Worm (Caenorhabditis elegans) whole organism, late embryonic: Measurements from ENCODE around the gene B0432.9.
A peak's percentile ranks its signal among the peaks of the same experiment; 100 is the strongest.

Source experiments
- T23F11.4 ChIP-seq: fragments of 200-800 bp; sonication (Bioruptor generic); optimal IDR thresholded peaks from 2 replicates; lab custom pipeline; 2018; ENCODE audit warnings: mild to moderate bottlenecking, missing genetic modification characterization, missing compliant biosample characterization
- ahr-1 ChIP-seq: sonication (generic microtip); optimal IDR thresholded peaks from 2 replicates; lab custom pipeline; 2016; ENCODE audit warnings: missing genetic modification characterization, missing compliant biosample characterization
- ceh-18 ChIP-seq: sonication (generic microtip); optimal IDR thresholded peaks from 2 replicates; lab custom pipeline; 2016; ENCODE audit warnings: missing genetic modification characterization, missing compliant biosample characterization
- ceh-22 ChIP-seq: sonication (generic microtip); optimal IDR thresholded peaks from 2 replicates; lab custom pipeline; 2017; ENCODE audit warnings: missing biosample characterization, missing genetic modification characterization
- ceh-24 ChIP-seq: sonication (generic microtip); optimal IDR thresholded peaks from 2 replicates; lab custom pipeline; 2016; ENCODE audit warnings: mild to moderate bottlenecking, missing genetic modification characterization, missing compliant biosample characterization
- ceh-34 ChIP-seq: sonication (generic microtip); optimal IDR thresholded peaks from 2 replicates; lab custom pipeline; 2016; ENCODE audit warnings: mild to moderate bottlenecking, missing genetic modification characterization, missing compliant biosample characterization
- ceh-45 ChIP-seq: fragments of 200-800 bp; sonication (Bioruptor generic); IDR thresholded peaks from 2 replicates; pipeline ENCODE4 v1.3.6; 2022; ENCODE audit warnings: missing genetic modification reagents, missing genetic modification characterization, missing compliant biosample characterization
- ceh-6 ChIP-seq: fragments of 200-800 bp; sonication (Bioruptor generic); optimal IDR thresholded peaks from 2 replicates; lab custom pipeline; 2018; ENCODE audit warnings: mild to moderate bottlenecking, missing genetic modification characterization, missing compliant biosample characterization
- ceh-9 ChIP-seq: sonication (generic microtip); optimal IDR thresholded peaks from 2 replicates; lab custom pipeline; 2016; ENCODE audit warnings: mild to moderate bottlenecking, missing genetic modification characterization, inconsistent platforms, missing compliant biosample characterization
- che-1 ChIP-seq: sonication (generic microtip); optimal IDR thresholded peaks from 2 replicates; lab custom pipeline; 2016; ENCODE audit warnings: mild to moderate bottlenecking, missing genetic modification characterization, missing compliant biosample characterization
- dve-1 ChIP-seq: sonication (generic microtip); optimal IDR thresholded peaks from 2 replicates; lab custom pipeline; 2017; ENCODE audit warnings: antibody characterized with exemption, mild to moderate bottlenecking, missing genetic modification characterization, missing compliant biosample characterization
- elt-2 ChIP-seq: sonication (generic microtip); optimal IDR thresholded peaks from 2 replicates; lab custom pipeline; 2016; ENCODE audit warnings: missing genetic modification reagents, missing genetic modification characterization, missing compliant biosample characterization
- ets-4 ChIP-seq: sonication (generic microtip); optimal IDR thresholded peaks from 2 replicates; lab custom pipeline; 2016; ENCODE audit warnings: missing genetic modification characterization, missing compliant biosample characterization
- eyg-1 ChIP-seq: sonication (generic microtip); optimal IDR thresholded peaks from 2 replicates; lab custom pipeline; 2016; ENCODE audit warnings: missing genotype, missing genetic modification characterization, missing compliant biosample characterization
- fax-1 ChIP-seq: sonication (generic microtip); optimal IDR thresholded peaks from 2 replicates; lab custom pipeline; 2016; ENCODE audit warnings: missing genotype, missing genetic modification characterization, missing compliant biosample characterization
- gmeb-2 ChIP-seq: sonication (generic microtip); optimal IDR thresholded peaks from 2 replicates; lab custom pipeline; 2016; ENCODE audit warnings: missing genetic modification characterization, inconsistent platforms, missing compliant biosample characterization
- hlh-30 ChIP-seq: sonication (generic microtip); optimal IDR thresholded peaks from 2 replicates; lab custom pipeline; 2017; ENCODE audit warnings: antibody characterized with exemption, missing genetic modification characterization, missing compliant biosample characterization; ENCODE audit not compliant: insufficient read depth
- hlh-8 ChIP-seq: sonication (generic microtip); optimal IDR thresholded peaks from 2 replicates; lab custom pipeline; 2016; ENCODE audit warnings: missing genotype, missing genetic modification characterization, missing compliant biosample characterization
- lim-6 ChIP-seq: sonication (generic microtip); optimal IDR thresholded peaks from 2 replicates; lab custom pipeline; 2016; ENCODE audit warnings: missing genetic modification characterization, missing compliant biosample characterization
- madf-2 ChIP-seq: sonication (generic microtip); optimal IDR thresholded peaks from 2 replicates; lab custom pipeline; 2017; ENCODE audit warnings: missing genetic modification characterization, missing compliant biosample characterization
- nfya-1 ChIP-seq: sonication (generic microtip); optimal IDR thresholded peaks from 2 replicates; lab custom pipeline; 2017; ENCODE audit warnings: missing genetic modification characterization, mild to moderate bottlenecking, missing compliant biosample characterization, antibody characterized with exemption, moderate library complexity
- nhr-232 ChIP-seq: sonication (generic microtip); optimal IDR thresholded peaks from 2 replicates; lab custom pipeline; 2016; ENCODE audit warnings: missing genetic modification characterization, missing compliant biosample characterization
- npax-4 ChIP-seq: sonication (generic microtip); optimal IDR thresholded peaks from 2 replicates; lab custom pipeline; 2016; ENCODE audit warnings: missing genetic modification characterization, missing compliant biosample characterization
- odd-2 ChIP-seq: sonication (generic microtip); optimal IDR thresholded peaks from 2 replicates; lab custom pipeline; 2017; ENCODE audit warnings: antibody characterized with exemption, mild to moderate bottlenecking, missing genetic modification characterization, missing compliant biosample characterization
- pat-9 ChIP-seq: fragments of 200-800 bp; sonication (Bioruptor generic); optimal IDR thresholded peaks from 2 replicates; lab custom pipeline; 2018; ENCODE audit warnings: mild to moderate bottlenecking, missing genetic modification characterization, moderate library complexity, missing compliant biosample characterization
- pha-2 ChIP-seq: sonication (generic microtip); optimal IDR thresholded peaks from 2 replicates; lab custom pipeline; 2017; ENCODE audit warnings: mild to moderate bottlenecking, missing genetic modification characterization, missing compliant biosample characterization
- ref-2 ChIP-seq: sonication (generic microtip); optimal IDR thresholded peaks from 2 replicates; lab custom pipeline; 2016; ENCODE audit warnings: missing genetic modification characterization, missing compliant biosample characterization
- sox-2 ChIP-seq: fragments of 200-800 bp; sonication (Bioruptor generic); IDR thresholded peaks from 2 replicates; pipeline ENCODE4 v1.3.6; 2022; ENCODE audit warnings: missing genetic modification reagents, missing genetic modification characterization, missing compliant biosample characterization
- sox-4 ChIP-seq: sonication (generic microtip); optimal IDR thresholded peaks from 2 replicates; lab custom pipeline; 2017; ENCODE audit warnings: mild to moderate bottlenecking, missing genetic modification characterization, inconsistent platforms, missing compliant biosample characterization
- syd-9 ChIP-seq: sonication (generic microtip); optimal IDR thresholded peaks from 2 replicates; lab custom pipeline; 2016; ENCODE audit warnings: mild to moderate bottlenecking, missing genetic modification characterization, moderate library complexity, missing compliant biosample characterization
- tbx-2 ChIP-seq: sonication (generic microtip); optimal IDR thresholded peaks from 2 replicates; lab custom pipeline; 2016; ENCODE audit warnings: missing genetic modification characterization, missing compliant biosample characterization
- tbx-7 ChIP-seq: sonication (generic microtip); optimal IDR thresholded peaks from 2 replicates; lab custom pipeline; 2016; ENCODE audit warnings: missing genotype, missing genetic modification characterization, missing compliant biosample characterization
- ttx-3 ChIP-seq: sonication (generic microtip); optimal IDR thresholded peaks from 2 replicates; lab custom pipeline; 2016; ENCODE audit warnings: missing genetic modification reagents, missing genetic modification characterization, missing compliant biosample characterization
- unc-3 ChIP-seq, 2 experiments: fragments of 200-800 bp in 1 of 2; sonication (Bioruptor generic) in 1 of 2; sonication (generic microtip) in 1 of 2; conservative IDR thresholded peaks in 1 of 2; optimal IDR thresholded peaks in 1 of 2; 2 replicates each; pipeline versions ENCODE4 v1.3.6 to Lab custom; 2016 to 2022; ENCODE audit warnings: missing compliant biosample characterization in 2 of 2, missing genetic modification characterization in 2 of 2, missing genetic modification reagents in 1 of 2
- unc-42 ChIP-seq: sonication (generic microtip); optimal IDR thresholded peaks from 2 replicates; lab custom pipeline; 2016; ENCODE audit warnings: missing genotype, missing genetic modification characterization, missing compliant biosample characterization
- unc-55 ChIP-seq: sonication (generic microtip); optimal IDR thresholded peaks from 2 replicates; lab custom pipeline; 2017; ENCODE audit warnings: missing biosample characterization, missing genetic modification reagents, missing genetic modification characterization
- ztf-16 ChIP-seq: sonication (generic microtip); optimal IDR thresholded peaks from 2 replicates; lab custom pipeline; 2017; ENCODE audit warnings: missing genetic modification characterization, missing compliant biosample characterization

B0432.9 gene

ce11 chrII:285627-286550 is 2.4 kb upstream of the B0432.9 start, which contains the start of gene B0432.10:
TSS of gene B0432.10 (minus strand) at chrII:286275.
- no peak for TF ChIP-seq che-1
- TF ChIP-seq odd-2 (tag; lab: Kevin White, UChicago), result no peak
- TF ChIP-seq ceh-18 (tag; lab: Kevin White, UChicago), result peak; percentile 19
- no peak for TF ChIP-seq ceh-22 (tag; lab: Kevin White, UChicago)
- no peak for TF ChIP-seq ceh-24 (tag; lab: Kevin White, UChicago)
- TF ChIP-seq madf-2 (tag; lab: Kevin White, UChicago), result no peak
- TF ChIP-seq syd-9 (tag; lab: Kevin White, UChicago), result no peak
- TF ChIP-seq hlh-8 (tag; lab: Kevin White, UChicago), result no peak
- TF ChIP-seq unc-55, result peak; percentile 4
- no peak for TF ChIP-seq ahr-1 (tag; lab: Kevin White, UChicago)
- TF ChIP-seq elt-2 (tag; lab: Kevin White, UChicago), result no peak
- TF ChIP-seq dve-1 (tag; lab: Kevin White, UChicago), result peak; percentile 18
- TF ChIP-seq unc-3 (GFP tag; conservative IDR thresholded peaks at IDR 0.05; lab: Robert Waterston, UW), result no peak
- TF ChIP-seq unc-3 (tag; optimal IDR thresholded peaks at IDR 0.05; lab: Kevin White, UChicago), result no peak
- no peak for TF ChIP-seq pat-9
- no peak for TF ChIP-seq tbx-2 (tag; lab: Kevin White, UChicago)
- TF ChIP-seq pha-2 (tag; lab: Kevin White, UChicago), result no peak
- TF ChIP-seq nfya-1 (tag; lab: Kevin White, UChicago), result peak; percentile 69
- peak; percentile 45 for TF ChIP-seq unc-42 (tag; lab: Kevin White, UChicago)
- no peak for TF ChIP-seq sox-2
- no peak for TF ChIP-seq hlh-30 (tag; lab: Kevin White, UChicago)
- no peak for TF ChIP-seq gmeb-2 (tag; lab: Kevin White, UChicago)
- no peak for TF ChIP-seq ceh-45 (GFP tag; lab: Robert Waterston, UW)
- no peak for TF ChIP-seq ceh-9 (tag; lab: Kevin White, UChicago)

- no peak for TF ChIP-seq ref-2 (tag; lab: Kevin White, UChicago)
Measured at ce11 chrII:282483-282882, 1.0 kb downstream of the B0432.9 start, which contains the start of gene trul-1. TSS of gene trul-1 (minus strand) at chrII:282583.

DNA sequence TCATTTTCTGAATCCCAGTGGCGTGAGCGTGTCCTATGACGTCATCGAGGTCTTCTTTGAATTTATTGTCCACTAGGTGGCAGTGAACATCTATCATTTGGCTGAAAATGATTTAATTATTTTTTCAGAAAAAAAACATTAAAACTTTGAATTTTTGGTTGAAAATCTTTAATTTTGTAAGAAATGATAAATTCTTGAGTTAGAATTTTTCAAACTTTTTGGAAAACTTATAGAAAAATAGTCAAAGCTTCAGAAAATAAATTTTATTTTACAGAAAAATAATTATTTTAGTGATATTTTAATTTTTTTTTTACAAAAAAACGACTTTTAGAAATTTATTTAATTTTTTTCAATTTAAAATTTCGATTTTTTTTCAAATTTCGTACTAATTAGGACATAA is 4.9 kb downstream of the B0432.9 start, which contains the start of gene B0432.8:
Gene B0432.8 (minus strand): TSS at position 101 of the 400 bp plus-strand sequence.
- no peak for TF ChIP-seq ttx-3 (tag; lab: Kevin White, UChicago)
- TF ChIP-seq ceh-6, result no peak
- TF ChIP-seq ceh-24 (tag; lab: Kevin White, UChicago), result no peak
- TF ChIP-seq nhr-232 (tag; lab: Kevin White, UChicago), result no peak
- TF ChIP-seq unc-55, result no peak
- no peak for TF ChIP-seq lim-6 (tag; lab: Kevin White, UChicago)
- TF ChIP-seq fax-1 (tag; lab: Kevin White, UChicago), result no peak
- no peak for TF ChIP-seq npax-4 (tag; lab: Kevin White, UChicago)
- no peak for TF ChIP-seq ets-4
- TF ChIP-seq odd-2 (tag; lab: Kevin White, UChicago), result no peak
- TF ChIP-seq ceh-34 (tag; lab: Kevin White, UChicago), result no peak
- no peak for TF ChIP-seq eyg-1
- TF ChIP-seq ceh-22 (tag; lab: Kevin White, UChicago), result no peak
- TF ChIP-seq pat-9, result no peak
- no peak for TF ChIP-seq tbx-7
- no peak for TF ChIP-seq ceh-18 (tag; lab: Kevin White, UChicago)
- no peak for TF ChIP-seq sox-4
- TF ChIP-seq elt-2 (tag; lab: Kevin White, UChicago), result no peak
- TF ChIP-seq T23F11.4 (GFP tag; lab: Kevin White, UChicago), result no peak
- TF ChIP-seq ztf-16 (tag; lab: Kevin White, UChicago), result no peak
